Fruit fly (Drosophila melanogaster): Measurements from ENCODE around the gene CG42327.

CG42327 gene

DNA sequence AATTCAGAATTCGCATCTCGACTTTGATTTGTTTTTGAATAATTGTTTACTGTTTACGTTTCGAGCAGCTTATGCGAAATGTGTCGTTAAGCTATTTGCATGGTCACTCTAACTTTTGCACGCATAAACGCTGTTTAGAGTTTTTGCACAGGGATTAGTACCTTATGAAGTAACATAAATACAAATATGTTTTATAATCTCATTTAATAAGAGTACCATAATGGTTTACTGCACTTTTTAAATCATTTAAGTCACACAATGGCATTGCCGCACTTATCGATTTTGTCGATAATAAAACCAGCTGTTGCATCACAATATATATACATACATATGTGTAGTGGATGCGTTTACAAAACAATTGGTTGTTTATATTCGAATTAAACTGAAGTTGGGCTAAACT, 29.4 kb upstream of the CG42327 start, which contains the start of the genes CG6813 and CG18764 (continued):
- TF ChIP-seq sr (GFP tag; IDR thresholded peaks at IDR 0.05) = no peak
- no peak for TF ChIP-seq chn (GFP tag; optimal IDR thresholded peaks at IDR 0.05)
- no peak for TF ChIP-seq sisA (GFP tag; IDR thresholded peaks at IDR 0.05)
- peak; percentile 3 for TF ChIP-seq Sry-δ (GFP tag; optimal IDR thresholded peaks at IDR 0.05)
- TF ChIP-seq CG11085 (GFP tag; IDR thresholded peaks at IDR 0.05) = no peak
- peak; percentile 59 for TF ChIP-seq stwl (tag; optimal IDR thresholded peaks at IDR 0.05)
- TF ChIP-seq Max (GFP tag; optimal IDR thresholded peaks at IDR 0.05) = no peak
- TF ChIP-seq crp (GFP tag; optimal IDR thresholded peaks at IDR 0.05) = peak; percentile 21 to 82
- no peak for TF ChIP-seq CG1024 (GFP tag; IDR thresholded peaks at IDR 0.05)
- TF ChIP-seq NFAT (GFP tag; IDR thresholded peaks at IDR 0.05) = no peak
- TF ChIP-seq Bteb2 (GFP tag; optimal IDR thresholded peaks at IDR 0.05) = no peak
- no peak for TF ChIP-seq CG33213 (GFP tag; optimal IDR thresholded peaks at IDR 0.05)
- no peak for TF ChIP-seq CG34422 (GFP tag; IDR thresholded peaks at IDR 0.05)
- TF ChIP-seq Mrtf (GFP tag; IDR thresholded peaks at IDR 0.05) = no peak
- no peak for TF ChIP-seq CG9932 (GFP tag; IDR thresholded peaks at IDR 0.05)
- TF ChIP-seq CG10209 (GFP tag; optimal IDR thresholded peaks at IDR 0.05) = no peak
- TF ChIP-seq Scr (GFP tag; IDR thresholded peaks at IDR 0.05; ENCODE audit: partially characterized antibody) = peak; percentile 56
- TF ChIP-seq YL-1 (GFP tag; optimal IDR thresholded peaks at IDR 0.05) = peak; percentile 23

DNA sequence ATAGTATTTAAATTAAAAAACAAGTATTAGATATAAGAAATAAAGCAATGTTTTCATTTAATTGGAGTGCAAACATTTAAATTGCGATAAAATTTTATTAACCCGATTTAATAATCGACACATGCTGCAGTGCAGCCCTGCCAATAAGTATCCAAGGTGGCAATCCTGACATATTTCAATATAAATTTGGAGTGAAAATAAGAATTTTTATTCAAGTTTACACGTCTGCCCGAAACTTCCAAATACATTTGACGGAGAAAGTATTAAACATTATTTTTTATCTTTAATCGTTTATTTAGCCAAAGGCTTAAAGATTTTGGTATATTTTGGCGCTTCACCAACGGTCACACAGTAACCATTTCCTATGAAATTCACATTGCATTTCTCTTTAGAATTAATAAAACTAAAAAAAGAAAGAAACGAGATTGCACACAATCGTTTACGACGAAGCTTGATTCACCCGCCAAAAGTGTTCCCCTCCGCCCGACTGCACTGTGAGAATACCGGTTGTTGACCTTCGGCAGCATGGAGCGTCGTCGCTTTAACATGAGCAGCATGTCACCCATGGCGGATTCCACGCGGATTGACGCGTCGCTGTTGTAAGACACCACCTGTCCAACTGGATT, 27.4 kb upstream of the CG42327 start, which contains the start of gene CG14712:
Gene CG14712 (plus strand): TSS at position 344 of the 626 bp plus-strand sequence.
- no peak for TF ChIP-seq CG12236 (GFP tag; optimal IDR thresholded peaks at IDR 0.05)
- TF ChIP-seq pnt (GFP tag; optimal IDR thresholded peaks at IDR 0.05) = no peak
- peak; percentile 96 for TF ChIP-seq E2f2 (GFP tag; IDR thresholded peaks at IDR 0.05)
- peak; percentile 39 for TF ChIP-seq mam (GFP tag; optimal IDR thresholded peaks at IDR 0.05)
- TF ChIP-seq Fer1 (GFP tag; optimal IDR thresholded peaks at IDR 0.05) = peak; percentile 11
- peak; percentile 56 for TF ChIP-seq Lhr (GFP tag; optimal IDR thresholded peaks at IDR 0.05)
- TF ChIP-seq Med (GFP tag) = peak; percentile 79
- peak; percentile 97 for TF ChIP-seq Dp (GFP tag; optimal IDR thresholded peaks at IDR 0.05)
- no peak for TF ChIP-seq Usf (GFP tag; optimal IDR thresholded peaks at IDR 0.05)
- no peak for TF ChIP-seq hkb (optimal IDR thresholded peaks at IDR 0.05)
- peak; percentile 46 for TF ChIP-seq hkb (GFP tag; IDR thresholded peaks at IDR 0.05)
- TF ChIP-seq Dll (GFP tag; IDR thresholded peaks at IDR 0.05; ENCODE audit: partially characterized antibody) = peak; percentile 73
- TF ChIP-seq stwl (tag; optimal IDR thresholded peaks at IDR 0.05) = peak; percentile 84
- TF ChIP-seq CG16813 (GFP tag; IDR thresholded peaks at IDR 0.05; ENCODE audit: partially characterized antibody) = peak; percentile 27; the same call in 1 of the 3 replicates
- TF ChIP-seq CG13624 (GFP tag; optimal IDR thresholded peaks at IDR 0.05) = peak; percentile 42
- TF ChIP-seq Stat92E (GFP tag; optimal IDR thresholded peaks at IDR 0.05) = peak in 1 of 3 experiments; percentile 88
- no peak for TF ChIP-seq CG4820 (GFP tag; optimal IDR thresholded peaks at IDR 0.05)
- TF ChIP-seq HLH54F (GFP tag; optimal IDR thresholded peaks at IDR 0.05) = peak; percentile 5
- no peak for TF ChIP-seq NC2α (GFP tag; optimal IDR thresholded peaks at IDR 0.05)
- TF ChIP-seq Aef1 (GFP tag; IDR thresholded peaks at IDR 0.05) = no peak
- 0 out of 2 replicates have a peak, but pooled peaks have one; percentile 23 for TF ChIP-seq CG3847 (GFP tag; IDR thresholded peaks at IDR 0.05)
- TF ChIP-seq schlank (tag; optimal IDR thresholded peaks at IDR 0.05) = no peak
- TF ChIP-seq BEAF-32 (GFP tag; optimal IDR thresholded peaks at IDR 0.05) = peak; percentile 66
- peak; percentile 40; the same call in 1 of the 2 replicates for TF ChIP-seq slbo (GFP tag; IDR thresholded peaks at IDR 0.05)
- TF ChIP-seq Max (GFP tag; optimal IDR thresholded peaks at IDR 0.05) = peak; percentile 49
- peak; percentile 89 for TF ChIP-seq trem (tag; optimal IDR thresholded peaks at IDR 0.05)
- TF ChIP-seq Ets97D (GFP tag; optimal IDR thresholded peaks at IDR 0.05) = peak; percentile 77
- TF ChIP-seq fd102C (GFP tag; optimal IDR thresholded peaks at IDR 0.05) = no peak
- TF ChIP-seq nmo (GFP tag; optimal IDR thresholded peaks at IDR 0.05) = peak; percentile 64
- 0 out of 4 replicates have a peak, but pooled peaks have one; percentile 66 for TF ChIP-seq chinmo (GFP tag; IDR thresholded peaks at IDR 0.05; ENCODE audit: partially characterized antibody)
- no peak for TF ChIP-seq sr (GFP tag; IDR thresholded peaks at IDR 0.05)
- TF ChIP-seq MBD-R2 (GFP tag; IDR thresholded peaks at IDR 0.05) = peak; percentile 68
- TF ChIP-seq cwo (GFP tag; optimal IDR thresholded peaks at IDR 0.05) = no peak
- TF ChIP-seq cato (GFP tag; optimal IDR thresholded peaks at IDR 0.05; ENCODE audit: borderline replicate concordance) = no peak
